Fruit fly (Drosophila melanogaster) S2 (cell line): ENCODE measurements around the gene CG43082.

ENCODE experiments used
- CG8478 ChIP-seq: fragments of >200 bp; optimal IDR thresholded peaks from 2 replicates; lab custom pipeline; 2018
- CTCF ChIP-seq, 2 experiments: fragments of >200 bp; optimal IDR thresholded peaks; 2 replicates each; lab custom pipeline; 2018

DNA sequence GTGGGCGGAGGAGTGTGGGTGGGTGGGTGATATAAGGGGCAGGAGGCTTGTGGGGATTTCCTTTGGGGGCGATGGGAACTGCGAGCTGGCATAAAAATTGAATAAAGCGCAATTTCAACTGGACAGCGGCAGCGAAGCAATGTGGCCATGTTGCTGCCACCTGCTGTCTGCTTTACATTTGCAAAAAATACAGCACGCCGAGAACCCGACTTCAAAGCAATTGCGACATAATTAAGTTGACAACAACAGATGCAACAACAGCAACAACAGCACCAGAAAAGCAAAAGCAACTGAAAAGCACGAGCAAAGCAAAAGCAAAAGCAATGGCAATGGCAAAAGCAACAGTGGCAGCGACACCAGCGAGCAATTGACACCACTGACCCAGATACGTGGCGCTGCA is 46.5 kb downstream of the CG43082 start:
- TF ChIP-seq CG8478 (lab: Kevin White, UChicago) (no peak), CTCF (optimal IDR thresholded peaks at IDR 0.05; lab: Kevin White, UChicago) (no peak)
